Fruit fly (Drosophila melanogaster) whole organism, embryonic: ENCODE measurements around the gene ND-13A.
A peak's percentile ranks its signal among the peaks of the same experiment; 100 is the strongest.

ENCODE experiments used
- ATbp ChIP-seq: fragments of 200-800 bp; sonication (Bioruptor generic); optimal IDR thresholded peaks from 2 replicates; lab custom pipeline; 2017; ENCODE audit warnings: missing biosample characterization, mild to moderate bottlenecking, missing genetic modification characterization, missing genetic modification reagents
- Ada2b ChIP-seq: fragments of 200-800 bp; sonication (Bioruptor generic); IDR thresholded peaks from 2 replicates; pipeline ENCODE4 v1.3.6; 2022; ENCODE audit warnings: missing biosample characterization, missing genetic modification characterization
- Aef1 ChIP-seq: fragments of 200-800 bp; sonication (Bioruptor generic); IDR thresholded peaks from 3 replicates; pipeline ENCODE4 v1.3.6; 2022; ENCODE audit warnings: missing biosample characterization, missing genetic modification characterization
- Bdp1 ChIP-seq: fragments of 200-800 bp; sonication (Bioruptor generic); optimal IDR thresholded peaks from 3 replicates; lab custom pipeline; 2016; ENCODE audit warnings: missing biosample characterization, missing genetic modification characterization
- CG12155 ChIP-seq: fragments of 200-800 bp; sonication (Bioruptor generic); optimal IDR thresholded peaks from 3 replicates; lab custom pipeline; 2016; ENCODE audit warnings: missing biosample characterization, missing genetic modification characterization
- CG14710 ChIP-seq: fragments of 200-800 bp; sonication (Bioruptor generic); optimal IDR thresholded peaks from 3 replicates; lab custom pipeline; 2019; ENCODE audit warnings: missing biosample characterization, mild to moderate bottlenecking, missing genetic modification characterization, moderate library complexity
- CG15269 ChIP-seq: fragments of 200-800 bp; sonication (Bioruptor generic); optimal IDR thresholded peaks from 2 replicates; lab custom pipeline; 2018; ENCODE audit warnings: missing biosample characterization, mild to moderate bottlenecking, missing genetic modification characterization, moderate library complexity
- CG15479 ChIP-seq: fragments of 200-800 bp; sonication (Bioruptor generic); optimal IDR thresholded peaks from 3 replicates; lab custom pipeline; 2019; ENCODE audit warnings: missing biosample characterization, mild to moderate bottlenecking, missing genetic modification characterization, moderate library complexity
- CG18011 ChIP-seq: fragments of 200-800 bp; sonication (Bioruptor generic); optimal IDR thresholded peaks from 2 replicates; lab custom pipeline; 2017; ENCODE audit warnings: missing biosample characterization, missing genetic modification characterization, mild to moderate bottlenecking, moderate library complexity, missing genotype
- CG2116 ChIP-seq: fragments of 200-800 bp; sonication (Bioruptor generic); optimal IDR thresholded peaks from 3 replicates; lab custom pipeline; 2018; ENCODE audit warnings: missing biosample characterization, mild to moderate bottlenecking, missing genetic modification characterization
- CG2129 ChIP-seq: fragments of 200-800 bp; sonication (Bioruptor generic); IDR thresholded peaks from 2 replicates; pipeline ENCODE4 v1.3.6; 2022; ENCODE audit warnings: missing biosample characterization, missing genetic modification characterization; ENCODE audit not compliant: partially characterized antibody
- CG2875 ChIP-seq: fragments of 200-800 bp; sonication (Bioruptor generic); optimal IDR thresholded peaks from 2 replicates; lab custom pipeline; 2017; ENCODE audit warnings: missing biosample characterization, mild to moderate bottlenecking, missing genetic modification characterization, missing genetic modification reagents
- CG30020 ChIP-seq: fragments of 200-800 bp; optimal IDR thresholded peaks from 2 replicates; lab custom pipeline; 2019; ENCODE audit warnings: missing biosample characterization, mild to moderate bottlenecking, missing genetic modification characterization, moderate library complexity
- CG34224 ChIP-seq: fragments of 200-800 bp; sonication (Bioruptor generic); IDR thresholded peaks from 3 replicates; pipeline ENCODE4 v1.3.6; 2022; ENCODE audit warnings: missing biosample characterization, missing genetic modification characterization; ENCODE audit not compliant: partially characterized antibody
- CG3726 ChIP-seq: fragments of 200-800 bp; sonication (Bioruptor generic); IDR thresholded peaks from 3 replicates; pipeline ENCODE4, ENCODE4 v1.3.6; 2022; ENCODE audit warnings: missing biosample characterization, missing genetic modification characterization
- CG3995 ChIP-seq: fragments of 200-800 bp; sonication (Bioruptor generic); optimal IDR thresholded peaks from 3 replicates; lab custom pipeline; 2016; ENCODE audit warnings: missing biosample characterization, missing genetic modification characterization
- CG4360 ChIP-seq: fragments of 200-800 bp; sonication (Bioruptor generic); IDR thresholded peaks from 2 replicates; pipeline ENCODE4 v1.3.6; 2022; ENCODE audit warnings: missing biosample characterization, missing genetic modification characterization
- CG6175 ChIP-seq: fragments of 200-800 bp; sonication (Bioruptor generic); IDR thresholded peaks from 3 replicates; pipeline ENCODE4 v1.3.6; 2022; ENCODE audit warnings: missing biosample characterization, missing genetic modification characterization
- CG8924 ChIP-seq: fragments of 200-800 bp; optimal IDR thresholded peaks from 3 replicates; lab custom pipeline; 2019; ENCODE audit warnings: missing biosample characterization, mild to moderate bottlenecking, missing genetic modification characterization, moderate library complexity
- CG9817 ChIP-seq: fragments of 200-800 bp; sonication (Bioruptor generic); optimal IDR thresholded peaks from 2 replicates; lab custom pipeline; 2018; ENCODE audit warnings: missing biosample characterization, mild to moderate bottlenecking, missing genetic modification characterization, moderate library complexity
- Fer1 ChIP-seq: fragments of 200-800 bp; sonication (Bioruptor generic); optimal IDR thresholded peaks from 2 replicates; lab custom pipeline; 2017; ENCODE audit warnings: missing biosample characterization, mild to moderate bottlenecking, missing genetic modification characterization
- Gsc ChIP-seq: fragments of 200-800 bp; sonication (Bioruptor generic); IDR thresholded peaks from 2 replicates; pipeline ENCODE4 v1.3.6; 2022; ENCODE audit warnings: missing biosample characterization, missing genetic modification characterization
- Hand ChIP-seq: fragments of 200-800 bp; sonication (Bioruptor generic); optimal IDR thresholded peaks from 2 replicates; lab custom pipeline; 2017; ENCODE audit warnings: mild to moderate bottlenecking, missing biosample characterization, missing genetic modification reagents, missing genetic modification characterization
- Hr39 ChIP-seq: fragments of >200 bp; optimal IDR thresholded peaks from 2 replicates; lab custom pipeline; 2017
- Lhr ChIP-seq: fragments of 200-800 bp; sonication (Bioruptor generic); optimal IDR thresholded peaks from 3 replicates; lab custom pipeline; 2017; ENCODE audit warnings: mild to moderate bottlenecking, missing biosample characterization, missing genetic modification reagents, missing genetic modification characterization
- Med ChIP-seq: fragments of 200-800 bp; sonication (Bioruptor generic); peaks from one replicate; lab custom pipeline; 2016; ENCODE audit warnings: missing biosample characterization, missing genetic modification characterization, mild to moderate bottlenecking, inconsistent platforms, moderate library complexity
- Nf-YB ChIP-seq: fragments of 200-800 bp; sonication (Bioruptor generic); optimal IDR thresholded peaks from 3 replicates; lab custom pipeline; 2019; ENCODE audit warnings: missing biosample characterization, mild to moderate bottlenecking, missing genetic modification characterization, moderate library complexity
- al ChIP-seq: fragments of 200-800 bp; sonication (Bioruptor generic); IDR thresholded peaks from 2 replicates; pipeline ENCODE4 v1.3.6; 2022; ENCODE audit warnings: missing biosample characterization, missing genetic modification characterization
- amos ChIP-seq: fragments of 200-800 bp; sonication (Bioruptor generic); IDR thresholded peaks from 2 replicates; pipeline ENCODE4 v1.3.6; 2022; ENCODE audit warnings: missing biosample characterization, missing genetic modification characterization; ENCODE audit not compliant: partially characterized antibody
- br ChIP-seq: fragments of >200 bp; optimal IDR thresholded peaks from 2 replicates; lab custom pipeline; 2017
- cad ChIP-seq: fragments of >200 bp; optimal IDR thresholded peaks from 2 replicates; lab custom pipeline; 2017; ENCODE audit warnings: missing biosample characterization, missing genetic modification characterization
- cg ChIP-seq: fragments of 200-800 bp; sonication (Bioruptor generic); optimal IDR thresholded peaks from 3 replicates; lab custom pipeline; 2019; ENCODE audit warnings: missing biosample characterization, mild to moderate bottlenecking, missing genetic modification characterization, moderate library complexity
- dan ChIP-seq: fragments of 200-800 bp; sonication (Bioruptor generic); IDR thresholded peaks from 2 replicates; pipeline ENCODE4 v1.3.6; 2022; ENCODE audit warnings: missing biosample characterization, missing genetic modification characterization
- ewg ChIP-seq: fragments of 200-800 bp; sonication (Bioruptor generic); optimal IDR thresholded peaks from 3 replicates; lab custom pipeline; 2017; ENCODE audit warnings: mild to moderate bottlenecking, missing biosample characterization, missing genetic modification reagents, missing genetic modification characterization
- fd102C ChIP-seq: fragments of 200-800 bp; sonication (Bioruptor generic); optimal IDR thresholded peaks from 2 replicates; lab custom pipeline; 2018; ENCODE audit warnings: missing biosample characterization, mild to moderate bottlenecking, missing genetic modification characterization, moderate library complexity
- fu2 ChIP-seq: fragments of 200-800 bp; sonication (Bioruptor generic); optimal IDR thresholded peaks from 2 replicates; lab custom pipeline; 2016; ENCODE audit warnings: missing biosample characterization, missing genetic modification characterization
- gt ChIP-seq: fragments of 200-800 bp; sonication (Bioruptor generic); IDR thresholded peaks from 2 replicates; pipeline ENCODE4 v1.3.6; 2022; ENCODE audit warnings: missing biosample characterization, missing genetic modification characterization
- insv ChIP-seq, 2 experiments: fragments of 200-800 bp; sonication (Bioruptor generic); optimal IDR thresholded peaks; 3 replicates each; lab custom pipeline; 2016 to 2018; ENCODE audit warnings: missing biosample characterization in 2 of 2, missing genetic modification characterization in 2 of 2
- jigr1 ChIP-seq: fragments of 200-800 bp; sonication (Bioruptor generic); IDR thresholded peaks from 3 replicates; pipeline ENCODE4 v1.3.6; 2022; ENCODE audit warnings: missing biosample characterization, missing genetic modification characterization
- mam ChIP-seq: fragments of 200-800 bp; sonication (Bioruptor generic); optimal IDR thresholded peaks from 3 replicates; lab custom pipeline; 2016; ENCODE audit warnings: missing biosample characterization, missing genetic modification characterization
- otp ChIP-seq: fragments of 200-800 bp; sonication (Bioruptor generic); IDR thresholded peaks from 3 replicates; pipeline ENCODE4, ENCODE4 v1.3.6; 2022; ENCODE audit warnings: missing biosample characterization, missing genetic modification characterization
- pita ChIP-seq: fragments of 200-800 bp; sonication (Bioruptor generic); optimal IDR thresholded peaks from 2 replicates; lab custom pipeline; 2017; ENCODE audit warnings: missing biosample characterization, mild to moderate bottlenecking, missing genetic modification characterization
- pum ChIP-seq: fragments of 200-800 bp; sonication (Bioruptor generic); optimal IDR thresholded peaks from 2 replicates; lab custom pipeline; 2016; ENCODE audit warnings: missing biosample characterization, missing genetic modification characterization
- sim ChIP-seq: fragments of 200-800 bp; sonication (Bioruptor generic); IDR thresholded peaks from 2 replicates; pipeline ENCODE4 v1.3.6; 2022; ENCODE audit warnings: missing biosample characterization, missing genetic modification characterization
- slbo ChIP-seq: fragments of 200-800 bp; sonication (Bioruptor generic); IDR thresholded peaks from 2 replicates; pipeline ENCODE4 v1.3.6; 2022; ENCODE audit warnings: missing biosample characterization, missing genetic modification characterization
- so ChIP-seq: fragments of 200-800 bp; sonication (Bioruptor generic); IDR thresholded peaks from 3 replicates; pipeline ENCODE4 v1.3.6; 2022; ENCODE audit warnings: missing biosample characterization, missing genetic modification characterization
- sqz ChIP-seq: fragments of 200-800 bp; sonication (Bioruptor generic); optimal IDR thresholded peaks from 3 replicates; lab custom pipeline; 2018; ENCODE audit warnings: missing biosample characterization, mild to moderate bottlenecking, missing genetic modification characterization
- toy ChIP-seq: fragments of 200-800 bp; sonication (Bioruptor generic); IDR thresholded peaks from 2 replicates; pipeline ENCODE4 v1.3.6; 2022; ENCODE audit warnings: missing biosample characterization, missing genetic modification characterization
- twi ChIP-seq: fragments of 200-800 bp; optimal IDR thresholded peaks from 2 replicates; lab custom pipeline; 2019; ENCODE audit warnings: missing biosample characterization, mild to moderate bottlenecking, missing genetic modification characterization, moderate library complexity
- vfl ChIP-seq: fragments of 200-800 bp; sonication (Bioruptor generic); optimal IDR thresholded peaks from 2 replicates; lab custom pipeline; 2016; ENCODE audit warnings: missing biosample characterization, missing genetic modification characterization
- yki ChIP-seq: fragments of >200 bp; optimal IDR thresholded peaks from 3 replicates; lab custom pipeline; 2018

Gene ND-13A

dm6 chr2L:5086905-5087522 lies 13.1 kb downstream of the ND-13A start (continued):
- TF ChIP-seq sqz (GFP tag; lab: Kevin White, UChicago): peak; percentile 60
- TF ChIP-seq br: no peak
- TF ChIP-seq fd102C (GFP tag; lab: Kevin White, UChicago): peak; percentile 17
- peak; percentile 93 for TF ChIP-seq Med
- TF ChIP-seq jigr1 (GFP tag; lab: Robert Waterston, UW): no peak
- TF ChIP-seq slbo: peak; percentile 63; the same call in 1 of the 2 replicates
- TF ChIP-seq CG18011: peak; percentile 19
- no peak; the same call in 1 of the 2 replicates for TF ChIP-seq sim
- TF ChIP-seq toy: no peak
- no peak for TF ChIP-seq gt (GFP tag; lab: Robert Waterston, UW)
- no peak for TF ChIP-seq dan (GFP tag; lab: Robert Waterston, UW)
- TF ChIP-seq CG3995: no peak
- TF ChIP-seq twi: peak; percentile 53
- peak; percentile 65 for TF ChIP-seq Hand (GFP tag; lab: Kevin White, UChicago)
- peak; percentile 46 for TF ChIP-seq Bdp1
- peak; percentile 49; the same call in 2 of the 3 replicates for TF ChIP-seq Aef1 (GFP tag; lab: Robert Waterston, UW)
- peak; percentile 86 for TF ChIP-seq CG8924 (tag; lab: Kevin White, UChicago)
- no peak for TF ChIP-seq CG3726 (GFP tag; lab: Robert Waterston, UW)
- peak; percentile 55 for TF ChIP-seq pum
- peak; percentile 64 for TF ChIP-seq CG2875 (GFP tag; lab: Kevin White, UChicago)
- TF ChIP-seq CG2116 (GFP tag; lab: Kevin White, UChicago): peak; percentile 54
- TF ChIP-seq CG34224 (GFP tag; lab: Robert Waterston, UW): no peak
- TF ChIP-seq insv (GFP tag; optimal IDR thresholded peaks at IDR 0.05; lab: Kevin White, UChicago): no peak
- TF ChIP-seq ewg: peak; percentile 66
- peak; percentile 72 for TF ChIP-seq CG14710 (tag; lab: Kevin White, UChicago)
- 0 out of 2 replicates have a peak, but pooled peaks have one; percentile 19 for TF ChIP-seq CG4360 (GFP tag; lab: Robert Waterston, UW)
- peak; percentile 59 for TF ChIP-seq mam (GFP tag; lab: Kevin White, UChicago)
- TF ChIP-seq CG30020 (tag; lab: Kevin White, UChicago): peak; percentile 15
- peak; percentile 53 for TF ChIP-seq CG12155 (GFP tag; lab: Kevin White, UChicago)
- TF ChIP-seq CG2129 (GFP tag; lab: Robert Waterston, UW): no peak
- TF ChIP-seq pita: no peak
- no peak for TF ChIP-seq CG6175 (GFP tag; lab: Robert Waterston, UW)
- TF ChIP-seq Hr39: no peak
- TF ChIP-seq ATbp (GFP tag; lab: Kevin White, UChicago): peak; percentile 86
- peak; percentile 26 for TF ChIP-seq fu2 (GFP tag; lab: Kevin White, UChicago)
- 0 out of 3 replicates have a peak, but pooled peaks have one; percentile 59 for TF ChIP-seq so (GFP tag; lab: Robert Waterston, UW)
- peak; percentile 84 for TF ChIP-seq CG15269 (tag; lab: Kevin White, UChicago)
- no peak for TF ChIP-seq yki
- TF ChIP-seq Nf-YB (GFP tag; lab: Kevin White, UChicago): peak; percentile 66
- TF ChIP-seq CG15479 (GFP tag; lab: Kevin White, UChicago): peak; percentile 22
- no peak for TF ChIP-seq Gsc (GFP tag; lab: Robert Waterston, UW)
- peak; percentile 61 for TF ChIP-seq CG9817 (tag; lab: Kevin White, UChicago)
- no peak for TF ChIP-seq cg (GFP tag; lab: Kevin White, UChicago)
- TF ChIP-seq Lhr (GFP tag; lab: Kevin White, UChicago): no peak
- no peak; the same call in 1 of the 2 replicates for TF ChIP-seq al (GFP tag; lab: Robert Waterston, UW)
- no peak for TF ChIP-seq cad (GFP tag; lab: Kevin White, UChicago)
- peak; percentile 86 for TF ChIP-seq Fer1 (GFP tag; lab: Kevin White, UChicago)
- peak; percentile 36 for TF ChIP-seq vfl (GFP tag; lab: Kevin White, UChicago)
- peak; percentile 70; the same call in 1 of the 3 replicates for TF ChIP-seq otp (GFP tag; lab: Robert Waterston, UW)
- no peak for TF ChIP-seq amos (GFP tag; lab: Robert Waterston, UW)
- TF ChIP-seq Ada2b: peak; percentile 54
